Worm (Caenorhabditis elegans): ENCODE data around the gene fbxa-163.

The fbxa-163 gene

DNA sequence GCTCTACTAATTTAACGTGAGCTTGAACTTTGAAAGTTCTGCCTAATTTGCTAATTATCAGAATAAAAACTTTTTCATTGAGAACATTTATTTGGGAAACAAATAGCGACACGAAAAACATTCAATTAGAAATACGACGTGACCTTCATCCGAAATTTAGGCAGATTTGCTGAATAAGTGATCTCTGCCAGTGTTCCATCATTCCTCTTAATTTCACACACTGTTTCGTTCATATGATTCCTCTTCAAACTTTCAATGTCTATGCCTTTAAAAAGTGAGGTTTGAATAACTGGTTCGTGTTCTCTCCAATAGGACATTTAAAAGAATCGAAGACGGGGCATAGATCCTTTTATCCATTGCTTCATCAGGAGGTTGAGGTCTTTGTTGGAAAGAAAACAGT is 40.0 kb upstream of the fbxa-163 start, which contains the start of gene fbxb-20:
Gene fbxb-20, minus strand, starts transcription at position 101 of the 400 bp plus-strand sequence.
- TF ChIP-seq tbx-2 (tag; optimal IDR thresholded peaks at IDR 0.05): no peak

DNA sequence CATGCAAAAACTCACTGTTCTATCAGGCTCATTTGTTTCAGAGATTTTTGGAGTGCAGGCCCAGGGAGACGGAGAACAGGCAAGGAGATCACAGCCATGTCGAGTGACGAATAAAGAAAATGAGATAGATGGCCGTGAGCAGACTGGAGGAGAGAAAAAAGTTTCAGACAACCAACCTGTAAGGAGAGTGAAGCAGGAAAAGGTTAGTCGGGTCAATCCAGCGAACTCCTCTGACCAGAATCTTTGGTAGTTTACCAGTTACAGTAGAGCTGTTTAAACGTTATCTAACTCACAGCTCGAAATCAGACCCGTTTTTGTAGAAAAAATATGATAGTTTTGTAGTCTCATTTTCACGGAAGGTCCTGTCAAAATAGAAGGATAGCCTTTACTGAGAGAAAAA is 38.2 kb upstream of the fbxa-163 start, which contains the start of gene fbxb-21:
Gene fbxb-21, minus strand, starts transcription at position 101 of the 400 bp plus-strand sequence.
- TF ChIP-seq fkh-6 (tag; optimal IDR thresholded peaks at IDR 0.05) (no peak), madf-2 (tag; optimal IDR thresholded peaks at IDR 0.05) (no peak)

- no peak for TF ChIP-seq ceh-6 (GFP tag; optimal IDR thresholded peaks at IDR 0.05)
- TF ChIP-seq ttx-3 (tag; optimal IDR thresholded peaks at IDR 0.05): no peak
- TF ChIP-seq C38D4.7 (GFP tag; optimal IDR thresholded peaks at IDR 0.05): no peak
- no peak for TF ChIP-seq syd-9 (tag; optimal IDR thresholded peaks at IDR 0.05)
- TF ChIP-seq unc-42 (tag; optimal IDR thresholded peaks at IDR 0.05): no peak
- TF ChIP-seq hlh-13 (GFP tag; optimal IDR thresholded peaks at IDR 0.05): no peak
- no peak for TF ChIP-seq elt-4 (tag; optimal IDR thresholded peaks at IDR 0.05)
- no peak for TF ChIP-seq npax-4 (tag; optimal IDR thresholded peaks at IDR 0.05)
- no peak for TF ChIP-seq tbx-2 (tag; optimal IDR thresholded peaks at IDR 0.05)
- TF ChIP-seq sdc-2 (tag; optimal IDR thresholded peaks at IDR 0.05): no peak
- TF ChIP-seq tbx-7 (tag; optimal IDR thresholded peaks at IDR 0.05): no peak
- no peak for TF ChIP-seq ceh-24 (tag; optimal IDR thresholded peaks at IDR 0.05)
- TF ChIP-seq ceh-48 (tag; optimal IDR thresholded peaks at IDR 0.05): no peak
- no peak for TF ChIP-seq zip-5 (tag; optimal IDR thresholded peaks at IDR 0.05)
- no peak for TF ChIP-seq C08G9.2 (tag; optimal IDR thresholded peaks at IDR 0.05)
- no peak for TF ChIP-seq pqm-1 (tag; optimal IDR thresholded peaks at IDR 0.05)
- TF ChIP-seq hlh-6 (tag; optimal IDR thresholded peaks at IDR 0.05): no peak
- TF ChIP-seq lin-11 (tag; optimal IDR thresholded peaks at IDR 0.05): no peak
Measured at ce11 chrII:1646199-1646598, 35.7 kb upstream of the fbxa-163 start, which contains the start of gene ZC204.17. Gene ZC204.17 (minus strand): TSS chrII:1646299.

- TF ChIP-seq pros-1 (tag; optimal IDR thresholded peaks at IDR 0.05): no peak
- TF ChIP-seq ceh-18 (tag; optimal IDR thresholded peaks at IDR 0.05): no peak
- no peak for TF ChIP-seq ama-1 (optimal IDR thresholded peaks at IDR 0.05)
- TF ChIP-seq ceh-2 (tag; optimal IDR thresholded peaks at IDR 0.05): no peak
- no peak for TF ChIP-seq nhr-232 (tag; optimal IDR thresholded peaks at IDR 0.05)
- no peak for TF ChIP-seq sdc-2 (tag; optimal IDR thresholded peaks at IDR 0.05)
- TF ChIP-seq ceh-9 (tag; optimal IDR thresholded peaks at IDR 0.05): no peak
- TF ChIP-seq hlh-13 (GFP tag; optimal IDR thresholded peaks at IDR 0.05): no peak
- no peak for TF ChIP-seq eyg-1 (tag; optimal IDR thresholded peaks at IDR 0.05)
- TF ChIP-seq madf-2 (tag; optimal IDR thresholded peaks at IDR 0.05): no peak
- no peak for TF ChIP-seq hlh-30 (tag; optimal IDR thresholded peaks at IDR 0.05; ENCODE audit: insufficient read depth)
- TF ChIP-seq rnt-1 (tag; optimal IDR thresholded peaks at IDR 0.05): no peak
- no peak for TF ChIP-seq odd-2 (tag; optimal IDR thresholded peaks at IDR 0.05)
- no peak for TF ChIP-seq ref-2 (tag; optimal IDR thresholded peaks at IDR 0.05)
- TF ChIP-seq npax-4 (tag; optimal IDR thresholded peaks at IDR 0.05): no peak
Measured at ce11 chrII:1644777-1645348, 34.3 kb upstream of the fbxa-163 start, which contains the start of gene ZC204.6. Gene ZC204.6 (minus strand): TSS chrII:1644827.

ce11 chrII:1640496-1640895 is 30.0 kb upstream of the fbxa-163 start, which contains the start of gene srh-72:
Gene srh-72 (minus strand): TSS chrII:1640596.
- no peak for TF ChIP-seq ceh-22 (tag; optimal IDR thresholded peaks at IDR 0.05)
- TF ChIP-seq ceh-31 (tag; optimal IDR thresholded peaks at IDR 0.05): no peak
- no peak for TF ChIP-seq K09A11.1 (tag; optimal IDR thresholded peaks at IDR 0.05; ENCODE audit: insufficient read depth)
- no peak for TF ChIP-seq pat-9 (tag; optimal IDR thresholded peaks at IDR 0.05)
- TF ChIP-seq ahr-1 (tag; optimal IDR thresholded peaks at IDR 0.05): no peak
- TF ChIP-seq mec-3 (tag; optimal IDR thresholded peaks at IDR 0.05; ENCODE audit: borderline replicate concordance): no peak
- TF ChIP-seq tbx-2 (tag; optimal IDR thresholded peaks at IDR 0.05): no peak
- no peak for TF ChIP-seq ceh-6 (GFP tag; optimal IDR thresholded peaks at IDR 0.05)
- TF ChIP-seq hlh-30 (tag; optimal IDR thresholded peaks at IDR 0.05; ENCODE audit: insufficient read depth): no peak
- TF ChIP-seq K02D7.2 (tag; optimal IDR thresholded peaks at IDR 0.05): no peak
- TF ChIP-seq odd-2 (tag; optimal IDR thresholded peaks at IDR 0.05): no peak
- no peak for TF ChIP-seq ets-4 (tag; optimal IDR thresholded peaks at IDR 0.05)
- no peak for TF ChIP-seq Y22D7AL.16 (tag; optimal IDR thresholded peaks at IDR 0.05)
- no peak for TF ChIP-seq dve-1 (tag; optimal IDR thresholded peaks at IDR 0.05)
- TF ChIP-seq hlh-13 (GFP tag; optimal IDR thresholded peaks at IDR 0.05): no peak
- no peak for TF ChIP-seq hlh-15 (tag; optimal IDR thresholded peaks at IDR 0.05)
- TF ChIP-seq C38D4.7 (GFP tag; optimal IDR thresholded peaks at IDR 0.05): no peak
